Worm (Caenorhabditis elegans) whole organism, early embryonic: Measurements from ENCODE around the gene T27E7.5.

ENCODE experiments used
- B0310.2 ChIP-seq: sonication (generic microtip); optimal IDR thresholded peaks from 2 replicates; lab custom pipeline; 2016; ENCODE audit warnings: mild to moderate bottlenecking, missing genetic modification characterization, missing compliant biosample characterization
- aly-1 ChIP-seq: sonication (generic microtip); optimal IDR thresholded peaks from 2 replicates; lab custom pipeline; 2016; ENCODE audit warnings: missing genetic modification characterization, missing compliant biosample characterization
- ama-1 ChIP-seq: fragments of 150-350 bp; optimal IDR thresholded peaks from 2 replicates; lab custom pipeline; 2014
- ceh-13 ChIP-seq: fragments of 200-800 bp; sonication (Bioruptor generic); optimal IDR thresholded peaks from 2 replicates; lab custom pipeline; 2018; ENCODE audit warnings: mild to moderate bottlenecking, missing genetic modification characterization, missing compliant biosample characterization
- ceh-36 ChIP-seq: sonication (generic microtip); optimal IDR thresholded peaks from 2 replicates; lab custom pipeline; 2016; ENCODE audit warnings: missing genetic modification characterization, inconsistent platforms, missing compliant biosample characterization
- ets-7 ChIP-seq: sonication (generic microtip); optimal IDR thresholded peaks from 2 replicates; lab custom pipeline; 2016; ENCODE audit warnings: missing genotype, missing genetic modification characterization, missing compliant biosample characterization
- flt-1 ChIP-seq: fragments of 200-800 bp; sonication (Bioruptor generic); IDR thresholded peaks from 2 replicates; pipeline ENCODE4 v1.3.6; 2022; ENCODE audit warnings: missing genetic modification characterization, missing compliant biosample characterization
- hmbx-1 ChIP-seq: sonication (generic microtip); optimal IDR thresholded peaks from 2 replicates; lab custom pipeline; 2016; ENCODE audit warnings: mild to moderate bottlenecking, missing genetic modification characterization, missing compliant biosample characterization
- hmg-4 ChIP-seq: fragments of 200-800 bp; sonication (Bioruptor generic); optimal IDR thresholded peaks from 2 replicates; lab custom pipeline; 2018; ENCODE audit warnings: mild to moderate bottlenecking, missing genetic modification characterization, missing compliant biosample characterization
- hnd-1 ChIP-seq: sonication (generic microtip); optimal IDR thresholded peaks from 2 replicates; lab custom pipeline; 2016; ENCODE audit warnings: missing genetic modification characterization, missing compliant biosample characterization
- pes-1 ChIP-seq: fragments of 200-800 bp; sonication (Bioruptor generic); IDR thresholded peaks from 2 replicates; pipeline ENCODE4 v1.3.6; 2022; ENCODE audit warnings: missing genetic modification reagents, missing genetic modification characterization, missing compliant biosample characterization
- scrt-1 ChIP-seq: fragments of 200-800 bp; sonication (Bioruptor generic); IDR thresholded peaks from 2 replicates; pipeline ENCODE4 v1.3.6; 2022; ENCODE audit warnings: missing genetic modification characterization, missing compliant biosample characterization
- tbx-11 ChIP-seq: fragments of 200-800 bp; sonication (Bioruptor generic); IDR thresholded peaks from 2 replicates; pipeline ENCODE4 v1.3.6; 2022; ENCODE audit warnings: missing genetic modification characterization, missing compliant biosample characterization
- tra-4 ChIP-seq: sonication (generic microtip); optimal IDR thresholded peaks from 2 replicates; lab custom pipeline; 2017; ENCODE audit warnings: missing genetic modification characterization, missing compliant biosample characterization

- TF ChIP-seq ama-1 (lab: Kevin White, UChicago) = no peak
- TF ChIP-seq scrt-1 (GFP tag; lab: Robert Waterston, UW) = no peak
- TF ChIP-seq aly-1 = no peak
- no peak for TF ChIP-seq hnd-1 (tag; lab: Kevin White, UChicago)
- TF ChIP-seq hmg-4 (GFP tag; lab: Kevin White, UChicago) = no peak
- TF ChIP-seq ets-7 (tag; lab: Kevin White, UChicago) = no peak
- no peak for TF ChIP-seq hmbx-1
- TF ChIP-seq B0310.2 (tag; lab: Kevin White, UChicago) = no peak
- TF ChIP-seq ceh-36 (tag; lab: Kevin White, UChicago) = no peak
- TF ChIP-seq tra-4 (tag; lab: Kevin White, UChicago) = no peak
- no peak for TF ChIP-seq flt-1 (GFP tag; lab: Robert Waterston, UW)
- no peak for TF ChIP-seq pes-1 (GFP tag; lab: Robert Waterston, UW)
- no peak for TF ChIP-seq tbx-11 (GFP tag; lab: Robert Waterston, UW)
- no peak for TF ChIP-seq ceh-13 (GFP tag; lab: Kevin White, UChicago)
These were observed 10.3 kb downstream of the T27E7.5 start for ce11 chrIV:14547292-14547691.
